Worm (Caenorhabditis elegans) whole organism, L3 larva: ENCODE data around the gene C16A3.2.

ENCODE experiments used
- ZK546.5 ChIP-seq: sonication (generic microtip); optimal IDR thresholded peaks from 2 replicates; lab custom pipeline; 2017; ENCODE audit warnings: missing biosample characterization, missing genetic modification characterization
- ama-1 ChIP-seq: fragments of 150-350 bp; optimal IDR thresholded peaks from 2 replicates; lab custom pipeline; 2018
- egl-27 ChIP-seq: sonication (generic microtip); optimal IDR thresholded peaks from 4 replicates; lab custom pipeline; 2017; ENCODE audit warnings: missing biosample characterization, missing genetic modification reagents, missing genetic modification characterization
- elt-1 ChIP-seq: fragments of 150-350 bp; optimal IDR thresholded peaks from 2 replicates; lab custom pipeline; 2014; ENCODE audit warnings: missing biosample characterization, missing genetic modification characterization
- elt-2 ChIP-seq: sonication (generic microtip); optimal IDR thresholded peaks from 2 replicates; lab custom pipeline; 2016; ENCODE audit warnings: missing genetic modification reagents, mild to moderate bottlenecking, missing genetic modification characterization, missing compliant biosample characterization
- lin-39 ChIP-seq: fragments of 150-350 bp; optimal IDR thresholded peaks from 2 replicates; lab custom pipeline; 2018; ENCODE audit warnings: missing biosample characterization, missing genetic modification reagents, missing genetic modification characterization
- nhr-23 ChIP-seq: fragments of 150-350 bp; optimal IDR thresholded peaks from 2 replicates; lab custom pipeline; 2014; ENCODE audit warnings: missing biosample characterization, missing genetic modification reagents, missing genetic modification characterization
- nhr-237 ChIP-seq: fragments of 150-350 bp; optimal IDR thresholded peaks from 2 replicates; lab custom pipeline; 2014; ENCODE audit warnings: missing biosample characterization, missing genetic modification characterization
- pha-4 ChIP-seq: fragments of 150-350 bp; optimal IDR thresholded peaks from 2 replicates; lab custom pipeline; 2014; ENCODE audit warnings: missing biosample characterization, missing genetic modification reagents, missing genetic modification characterization
- snpc-4 ChIP-seq: fragments of 150-350 bp; optimal IDR thresholded peaks from 2 replicates; lab custom pipeline; 2014; ENCODE audit warnings: missing biosample characterization, missing genetic modification characterization
- unc-39 ChIP-seq: sonication (generic microtip); optimal IDR thresholded peaks from 4 replicates; lab custom pipeline; 2017; ENCODE audit warnings: missing biosample characterization, missing genetic modification characterization
- zag-1 ChIP-seq: fragments of 150-350 bp; optimal IDR thresholded peaks from 2 replicates; lab custom pipeline; 2014; ENCODE audit warnings: missing biosample characterization, missing genetic modification characterization

- no peak for TF ChIP-seq elt-2
- TF ChIP-seq egl-27 (tag; lab: Kevin White, UChicago): no peak
- no peak for TF ChIP-seq lin-39 (tag; lab: Kevin White, UChicago)
- no peak for TF ChIP-seq nhr-237 (tag; lab: Kevin White, UChicago)
- TF ChIP-seq ama-1 (lab: Kevin White, UChicago): no peak
- TF ChIP-seq ZK546.5 (tag; lab: Kevin White, UChicago): no peak
- TF ChIP-seq pha-4 (tag; lab: Kevin White, UChicago): no peak
- no peak for TF ChIP-seq unc-39 (tag; lab: Kevin White, UChicago)
- TF ChIP-seq zag-1: no peak
- TF ChIP-seq elt-1 (tag; lab: Kevin White, UChicago): no peak
- TF ChIP-seq nhr-23 (tag; lab: Kevin White, UChicago): no peak
- no peak for TF ChIP-seq snpc-4 (tag; lab: Kevin White, UChicago)
Observed at ce11 chrIII:6439854-6440253, 50.2 kb downstream of the C16A3.2 start.
